Fruit fly (Drosophila melanogaster) whole organism, prepupa: ENCODE data around the gene Npc1a.

Experiments used
- CG10631 ChIP-seq: fragments of 200-800 bp; sonication (Bioruptor generic); optimal IDR thresholded peaks from 2 replicates; lab custom pipeline; 2016; ENCODE audit warnings: missing biosample characterization, missing genetic modification characterization
- CG10669 ChIP-seq: fragments of 200-800 bp; sonication (Bioruptor generic); optimal IDR thresholded peaks from 3 replicates; lab custom pipeline; 2018; ENCODE audit warnings: missing biosample characterization, mild to moderate bottlenecking, missing genetic modification characterization, moderate library complexity
- CG11762 ChIP-seq: fragments of 200-800 bp; sonication (Bioruptor generic); optimal IDR thresholded peaks from 3 replicates; lab custom pipeline; 2016; ENCODE audit warnings: missing biosample characterization, missing genetic modification characterization; ENCODE audit not compliant: insufficient read depth
- CG15336 ChIP-seq: fragments of 200-800 bp; sonication (Bioruptor generic); IDR thresholded peaks from 2 replicates; pipeline ENCODE4 v1.3.6; 2022; ENCODE audit warnings: missing biosample characterization, missing genetic modification characterization
- CG1621 ChIP-seq: fragments of 200-800 bp; sonication (Bioruptor generic); optimal IDR thresholded peaks from 3 replicates; lab custom pipeline; 2018; ENCODE audit warnings: missing biosample characterization, mild to moderate bottlenecking, missing genetic modification characterization
- CG16779 ChIP-seq: fragments of 200-800 bp; sonication (Bioruptor generic); optimal IDR thresholded peaks from 3 replicates; lab custom pipeline; 2017; ENCODE audit warnings: missing biosample characterization, mild to moderate bottlenecking, missing genetic modification characterization
- CG3032 ChIP-seq: fragments of 200-800 bp; optimal IDR thresholded peaks from 2 replicates; lab custom pipeline; 2019; ENCODE audit warnings: missing biosample characterization, mild to moderate bottlenecking, missing genetic modification characterization, moderate library complexity
- CG32006 ChIP-seq: fragments of 200-800 bp; sonication (Bioruptor generic); optimal IDR thresholded peaks from 3 replicates; lab custom pipeline; 2017; ENCODE audit warnings: missing biosample characterization, mild to moderate bottlenecking, missing genetic modification characterization
- CG3919 ChIP-seq: fragments of 200-800 bp; sonication (Bioruptor generic); optimal IDR thresholded peaks from 3 replicates; lab custom pipeline; 2016; ENCODE audit warnings: missing biosample characterization, missing genetic modification characterization
- CG4318 ChIP-seq: fragments of 200-800 bp; sonication (Bioruptor generic); optimal IDR thresholded peaks from 3 replicates; lab custom pipeline; 2017; ENCODE audit warnings: missing biosample characterization, mild to moderate bottlenecking, missing genetic modification characterization
- CG6163 ChIP-seq: fragments of 200-800 bp; sonication (Bioruptor generic); IDR thresholded peaks from 3 replicates; pipeline ENCODE4 v1.3.6; 2022; ENCODE audit warnings: missing biosample characterization, missing genetic modification characterization
- CG6792 ChIP-seq: fragments of 200-800 bp; sonication (Bioruptor generic); optimal IDR thresholded peaks from 3 replicates; lab custom pipeline; 2016; ENCODE audit warnings: missing biosample characterization, missing genetic modification characterization
- CG6854 ChIP-seq: fragments of 200-800 bp; sonication (Bioruptor generic); optimal IDR thresholded peaks from 2 replicates; lab custom pipeline; 2017; ENCODE audit warnings: missing biosample characterization, mild to moderate bottlenecking, missing genetic modification characterization
- CG8319 ChIP-seq: fragments of 200-800 bp; sonication (Bioruptor generic); optimal IDR thresholded peaks from 3 replicates; lab custom pipeline; 2016; ENCODE audit warnings: missing biosample characterization, missing genetic modification characterization
- CG9139 ChIP-seq: fragments of 200-800 bp; sonication (Bioruptor generic); optimal IDR thresholded peaks from 3 replicates; lab custom pipeline; 2017; ENCODE audit warnings: missing biosample characterization, mild to moderate bottlenecking, missing genetic modification characterization
- Eip75B ChIP-seq: fragments of 200-800 bp; sonication (Bioruptor generic); optimal IDR thresholded peaks from 3 replicates; lab custom pipeline; 2016; ENCODE audit warnings: missing biosample characterization, missing genetic modification characterization
- Eip78C ChIP-seq: fragments of 200-800 bp; sonication (Bioruptor generic); peaks from one replicate; lab custom pipeline; 2016; ENCODE audit warnings: missing biosample characterization, missing genetic modification characterization
- Eip93F ChIP-seq: fragments of 200-800 bp; sonication (Bioruptor generic); optimal IDR thresholded peaks from 2 replicates; lab custom pipeline; 2016; ENCODE audit warnings: missing biosample characterization, mild to moderate bottlenecking, missing genetic modification characterization
- Ets21C ChIP-seq: fragments of 200-800 bp; sonication (Bioruptor generic); optimal IDR thresholded peaks from 3 replicates; lab custom pipeline; 2016; ENCODE audit warnings: missing biosample characterization, missing genetic modification characterization
- Hr39 ChIP-seq: fragments of 200-800 bp; sonication (Bioruptor generic); optimal IDR thresholded peaks from 2 replicates; lab custom pipeline; 2016; ENCODE audit warnings: missing biosample characterization, missing genetic modification characterization
- Smox ChIP-seq: fragments of 200-800 bp; sonication (Bioruptor generic); optimal IDR thresholded peaks from 3 replicates; lab custom pipeline; 2016; ENCODE audit warnings: missing biosample characterization, missing genetic modification characterization
- Sox102F ChIP-seq: fragments of 200-800 bp; sonication (Bioruptor generic); optimal IDR thresholded peaks from 2 replicates; lab custom pipeline; 2016; ENCODE audit warnings: missing biosample characterization, mild to moderate bottlenecking, missing genetic modification characterization
- Sox15 ChIP-seq: fragments of 200-800 bp; sonication (Bioruptor generic); optimal IDR thresholded peaks from 3 replicates; lab custom pipeline; 2016; ENCODE audit warnings: missing biosample characterization, missing genetic modification characterization
- achi ChIP-seq: fragments of 200-800 bp; sonication (Bioruptor generic); optimal IDR thresholded peaks from 3 replicates; lab custom pipeline; 2016; ENCODE audit warnings: missing biosample characterization, missing genetic modification characterization
- acj6 ChIP-seq: fragments of 200-800 bp; sonication (Bioruptor generic); optimal IDR thresholded peaks from 3 replicates; lab custom pipeline; 2016; ENCODE audit warnings: missing biosample characterization, missing genetic modification characterization
- cyc ChIP-seq: fragments of 200-800 bp; sonication (Bioruptor generic); optimal IDR thresholded peaks from 3 replicates; lab custom pipeline; 2016; ENCODE audit warnings: missing biosample characterization, missing genetic modification characterization
- eg ChIP-seq: fragments of 200-800 bp; sonication (Bioruptor generic); IDR thresholded peaks from 3 replicates; pipeline ENCODE4 v1.3.6; 2022; ENCODE audit warnings: missing biosample characterization, missing genetic modification characterization
- esn ChIP-seq: fragments of 200-800 bp; sonication (Bioruptor generic); optimal IDR thresholded peaks from 2 replicates; lab custom pipeline; 2016; ENCODE audit warnings: missing biosample characterization, mild to moderate bottlenecking, missing genetic modification characterization, moderate library complexity
- fd85E ChIP-seq: fragments of 200-800 bp; sonication (Bioruptor generic); optimal IDR thresholded peaks from 3 replicates; lab custom pipeline; 2016; ENCODE audit warnings: missing biosample characterization, missing genetic modification characterization
- fkh ChIP-seq: fragments of 200-800 bp; sonication (Bioruptor generic); optimal IDR thresholded peaks from 3 replicates; lab custom pipeline; 2017; ENCODE audit warnings: missing biosample characterization, mild to moderate bottlenecking, missing genetic modification characterization, moderate library complexity
- pdm3 ChIP-seq: fragments of 200-800 bp; sonication (Bioruptor generic); optimal IDR thresholded peaks from 3 replicates; lab custom pipeline; 2016; ENCODE audit warnings: missing biosample characterization, missing genetic modification characterization
- salr ChIP-seq, 2 experiments: fragments of 200-800 bp; sonication (Bioruptor generic); optimal IDR thresholded peaks; 3 replicates each; lab custom pipeline; 2016 to 2018; ENCODE audit warnings: missing biosample characterization in 2 of 2, missing genetic modification characterization in 2 of 2, mild to moderate bottlenecking in 1 of 2
- svp ChIP-seq: fragments of 200-800 bp; sonication (Bioruptor generic); peaks from one replicate; lab custom pipeline; 2016; ENCODE audit warnings: missing biosample characterization, missing genetic modification characterization

The Npc1a gene

dm6 chr2L:10222550-10223231, 1.7 kb upstream of the Npc1a start, which contains the start of gene Bcs1:
Gene Bcs1, plus strand, starts transcription at chr2L:10222657.
- TF ChIP-seq CG15336 (GFP tag; lab: Robert Waterston, UW) (no peak), fkh (peak; percentile 41), CG32006 (GFP tag; lab: Kevin White, UChicago) (no peak)

dm6 chr2L:10221387-10221705, 330 bp upstream of the Npc1a start:
- TF ChIP-seq CG1621 (no peak), Sox102F (no peak), achi (GFP tag; lab: Kevin White, UChicago) (no peak), Smox (GFP tag; lab: Kevin White, UChicago) (no peak), acj6 (GFP tag; lab: Kevin White, UChicago) (no peak), CG3919 (GFP tag; lab: Kevin White, UChicago) (no peak), Hr39 (GFP tag; lab: Kevin White, UChicago) (no peak), CG16779 (tag; lab: Kevin White, UChicago) (no peak), CG8319 (GFP tag; lab: Kevin White, UChicago) (no peak), CG6854 (GFP tag; lab: Kevin White, UChicago) (no peak), Eip75B (GFP tag; lab: Kevin White, UChicago) (no peak), CG9139 (GFP tag; lab: Kevin White, UChicago) (no peak), CG6163 (GFP tag; lab: Robert Waterston, UW) (no peak)

dm6 chr2L:10220010-10220409, 1.0 kb downstream of the Npc1a start:
- no peak for TF ChIP-seq CG6854 (GFP tag; lab: Kevin White, UChicago)
- TF ChIP-seq Eip93F, result no peak
- TF ChIP-seq fkh, result peak; percentile 6
- TF ChIP-seq CG4318, result no peak
- TF ChIP-seq acj6 (GFP tag; lab: Kevin White, UChicago), result no peak
- no peak for TF ChIP-seq Eip75B (GFP tag; lab: Kevin White, UChicago)
- TF ChIP-seq fd85E (GFP tag; lab: Kevin White, UChicago), result no peak
- TF ChIP-seq, all 60 proteins: peak for 1

- TF ChIP-seq CG15336 (GFP tag; lab: Robert Waterston, UW) (no peak), Smox (GFP tag; lab: Kevin White, UChicago) (no peak), CG32006 (GFP tag; lab: Kevin White, UChicago) (no peak), Eip75B (GFP tag; lab: Kevin White, UChicago) (no peak), CG6792 (GFP tag; lab: Kevin White, UChicago) (no peak), esn (GFP tag; lab: Kevin White, UChicago) (peak; percentile 18), cyc (no peak), Ets21C (GFP tag; lab: Kevin White, UChicago) (no peak), CG10631 (GFP tag; lab: Kevin White, UChicago) (no peak), eg (GFP tag; lab: Robert Waterston, UW) (no peak), salr (GFP tag; optimal IDR thresholded peaks at IDR 0.05; lab: Kevin White, UChicago) (no peak), CG11762 (GFP tag; lab: Kevin White, UChicago) (peak; percentile 0), Hr39 (GFP tag; lab: Kevin White, UChicago) (no peak), pdm3 (no peak), Eip78C (GFP tag; lab: Kevin White, UChicago) (peak; percentile 71), CG10669 (GFP tag; lab: Kevin White, UChicago) (no peak), svp (GFP tag; lab: Kevin White, UChicago) (no peak), fkh (peak; percentile 73), CG3919 (GFP tag; lab: Kevin White, UChicago) (no peak), Sox102F (no peak), Sox15 (GFP tag; lab: Kevin White, UChicago) (no peak), CG3032 (tag; lab: Kevin White, UChicago) (peak; percentile 44)
These were observed 10.1 kb downstream of the Npc1a start, which contains the start of the genes CG5727 and ath for dm6 chr2L:10210631-10211557. Gene CG5727, minus strand, starts transcription at chr2L:10210681. Gene ath, plus strand, starts transcription at chr2L:10211143.
